Worm (Caenorhabditis elegans) whole organism, young adult: ENCODE measurements around the gene nlp-56.

Experiments
- B0261.1 ChIP-seq: sonication (generic microtip); optimal IDR thresholded peaks from 2 replicates; lab custom pipeline; 2016; ENCODE audit warnings: mild to moderate bottlenecking, missing genetic modification characterization, moderate library complexity, missing compliant biosample characterization
- C17E4.6 ChIP-seq: fragments of 200-800 bp; sonication (Bioruptor generic); IDR thresholded peaks from 2 replicates; pipeline ENCODE4 v1.3.6; 2022; ENCODE audit warnings: missing genetic modification reagents, missing genetic modification characterization, missing compliant biosample characterization
- F10E7.11 ChIP-seq: sonication (generic microtip); optimal IDR thresholded peaks from 2 replicates; lab custom pipeline; 2017; ENCODE audit warnings: mild to moderate bottlenecking, missing genetic modification characterization, moderate library complexity, missing compliant biosample characterization
- F37B4.10 ChIP-seq: fragments of 200-800 bp; sonication (Bioruptor generic); IDR thresholded peaks from 2 replicates; pipeline ENCODE4 v1.3.6; 2022; ENCODE audit warnings: missing genetic modification characterization, missing compliant biosample characterization
- F57A8.1 ChIP-seq: fragments of 200-800 bp; sonication (Bioruptor generic); optimal IDR thresholded peaks from 2 replicates; lab custom pipeline; 2018; ENCODE audit warnings: mild to moderate bottlenecking, missing genetic modification characterization, moderate library complexity, missing compliant biosample characterization
- K11D2.4 ChIP-seq: fragments of 200-800 bp; sonication (Bioruptor generic); IDR thresholded peaks from 2 replicates; pipeline ENCODE4 v1.3.6; 2022; ENCODE audit warnings: missing genetic modification reagents, missing genetic modification characterization, missing compliant biosample characterization
- T07F8.4 ChIP-seq: sonication (generic microtip); optimal IDR thresholded peaks from 2 replicates; lab custom pipeline; 2016; ENCODE audit warnings: mild to moderate bottlenecking, missing genetic modification characterization, moderate library complexity, missing compliant biosample characterization
- T26A5.8 ChIP-seq: sonication (generic microtip); optimal IDR thresholded peaks from 2 replicates; lab custom pipeline; 2016; ENCODE audit warnings: missing genetic modification characterization, missing compliant biosample characterization
- Y53G8AR.9 ChIP-seq: fragments of 200-800 bp; sonication (Bioruptor generic); conservative IDR thresholded peaks from 2 replicates; pipeline ENCODE4 v1.3.6; 2022; ENCODE audit warnings: missing genetic modification reagents, missing genetic modification characterization, missing compliant biosample characterization
- Y79H2A.3 ChIP-seq: fragments of 200-800 bp; sonication (Bioruptor generic); conservative IDR thresholded peaks from 2 replicates; pipeline ENCODE4 v1.3.6; 2022; ENCODE audit warnings: missing genetic modification reagents, missing genetic modification characterization, missing compliant biosample characterization
- aptf-3 ChIP-seq: fragments of 200-800 bp; sonication (Bioruptor generic); IDR thresholded peaks from 2 replicates; pipeline ENCODE4 v1.3.6; 2022; ENCODE audit warnings: missing genetic modification characterization, missing compliant biosample characterization
- athp-1 ChIP-seq: sonication (generic microtip); optimal IDR thresholded peaks from 2 replicates; lab custom pipeline; 2017; ENCODE audit warnings: mild to moderate bottlenecking, missing genetic modification characterization, missing compliant biosample characterization
- ccch-3 ChIP-seq: fragments of 200-800 bp; sonication (Bioruptor generic); optimal IDR thresholded peaks from 2 replicates; lab custom pipeline; 2018; ENCODE audit warnings: mild to moderate bottlenecking, missing genetic modification characterization, missing compliant biosample characterization
- cebp-1 ChIP-seq, 2 experiments: fragments of 200-800 bp in 1 of 2; sonication (Bioruptor generic) in 1 of 2; sonication (generic microtip) in 1 of 2; IDR thresholded peaks in 1 of 2; optimal IDR thresholded peaks in 1 of 2; 2 replicates each; pipeline versions ENCODE4 v1.3.6 to Lab custom; 2017 to 2022; ENCODE audit warnings: missing compliant biosample characterization in 2 of 2, missing genetic modification characterization in 2 of 2, mild to moderate bottlenecking in 1 of 2, missing genetic modification reagents in 1 of 2, moderate library complexity in 1 of 2
- ceh-79 ChIP-seq: sonication (generic microtip); optimal IDR thresholded peaks from 2 replicates; lab custom pipeline; 2017; ENCODE audit warnings: mild to moderate bottlenecking, missing genetic modification characterization, missing compliant biosample characterization
- dpff-1 ChIP-seq: sonication (generic microtip); optimal IDR thresholded peaks from 2 replicates; lab custom pipeline; 2017; ENCODE audit warnings: mild to moderate bottlenecking, missing genetic modification characterization, missing compliant biosample characterization
- efl-1 ChIP-seq: fragments of 150-350 bp; optimal IDR thresholded peaks from 2 replicates; lab custom pipeline; 2014; ENCODE audit warnings: missing biosample characterization, missing genetic modification reagents, missing genetic modification characterization
- egrh-3 ChIP-seq: fragments of 200-800 bp; sonication (Bioruptor generic); IDR thresholded peaks from 2 replicates; pipeline ENCODE4 v1.3.6; 2022; ENCODE audit warnings: missing genetic modification reagents, missing genetic modification characterization, missing compliant biosample characterization
- him-1 ChIP-seq: sonication (generic microtip); optimal IDR thresholded peaks from 2 replicates; lab custom pipeline; 2016; ENCODE audit warnings: missing genotype, missing genetic modification reagents, missing genetic modification characterization, missing compliant biosample characterization
- lag-1 ChIP-seq: fragments of 200-800 bp; sonication (Bioruptor generic); IDR thresholded peaks from 2 replicates; pipeline ENCODE4 v1.3.6; 2022; ENCODE audit warnings: missing genetic modification reagents, missing genetic modification characterization, missing compliant biosample characterization
- lin-26 ChIP-seq: fragments of 200-800 bp; sonication (Bioruptor generic); IDR thresholded peaks from 2 replicates; pipeline ENCODE4 v1.3.6; 2022; ENCODE audit warnings: missing genetic modification reagents, missing genetic modification characterization, missing compliant biosample characterization
- lin-35 ChIP-seq, 3 experiments: fragments of 150-350 bp in 2 of 3; sonication (generic microtip) in 1 of 3; optimal IDR thresholded peaks; 2 replicates each; lab custom pipeline; 2014 to 2018; ENCODE audit warnings: missing biosample characterization in 3 of 3, missing genetic modification characterization in 3 of 3, missing genetic modification reagents in 3 of 3
- lir-1 ChIP-seq: fragments of 200-800 bp; sonication (Bioruptor generic); conservative IDR thresholded peaks from 2 replicates; pipeline ENCODE4 v1.3.6; 2022; ENCODE audit warnings: missing genetic modification reagents, missing genetic modification characterization, missing compliant biosample characterization
- lsl-1 ChIP-seq: fragments of 200-800 bp; sonication (Bioruptor generic); optimal IDR thresholded peaks from 2 replicates; lab custom pipeline; 2018; ENCODE audit warnings: mild to moderate bottlenecking, missing genetic modification characterization, moderate library complexity, missing compliant biosample characterization
- nfya-1 ChIP-seq: sonication (generic microtip); optimal IDR thresholded peaks from 2 replicates; lab custom pipeline; 2017; ENCODE audit warnings: antibody characterized with exemption, missing compliant biosample characterization, missing genetic modification characterization, borderline replicate concordance; ENCODE audit not compliant: insufficient read depth
- nfya-2 ChIP-seq: fragments of 200-800 bp; sonication (Bioruptor generic); IDR thresholded peaks from 2 replicates; pipeline ENCODE4 v1.3.6; 2022; ENCODE audit warnings: missing genetic modification reagents, missing genetic modification characterization, missing compliant biosample characterization
- pbrm-1 ChIP-seq: fragments of 200-800 bp; sonication (Bioruptor generic); IDR thresholded peaks from 2 replicates; pipeline ENCODE4 v1.3.6; 2022; ENCODE audit warnings: missing genetic modification reagents, missing genetic modification characterization, missing compliant biosample characterization
- pha-4 ChIP-seq: fragments of 150-350 bp; sonication (generic microtip); optimal IDR thresholded peaks from 2 replicates; lab custom pipeline; 2014; ENCODE audit warnings: missing biosample characterization, missing genetic modification reagents, missing genetic modification characterization
- sdz-38 ChIP-seq: sonication (generic microtip); optimal IDR thresholded peaks from 2 replicates; lab custom pipeline; 2016; ENCODE audit warnings: missing genotype, missing genetic modification characterization, missing compliant biosample characterization
- sea-2 ChIP-seq: fragments of 200-800 bp; sonication (Bioruptor generic); IDR thresholded peaks from 2 replicates; pipeline ENCODE4 v1.3.6; 2022; ENCODE audit warnings: missing genetic modification characterization, missing compliant biosample characterization
- snpc-1.3 ChIP-seq: sonication (generic microtip); optimal IDR thresholded peaks from 2 replicates; lab custom pipeline; 2017; ENCODE audit warnings: missing genetic modification characterization, mild to moderate bottlenecking, missing compliant biosample characterization, antibody characterized with exemption, moderate library complexity, missing genotype, missing genetic modification reagents; ENCODE audit not compliant: insufficient read depth
- snpc-4 ChIP-seq, 5 experiments: fragments of 150-350 bp in 1 of 5; sonication (generic microtip) in 4 of 5; optimal IDR thresholded peaks; 2 replicates each; lab custom pipeline; 2014 to 2018; ENCODE audit warnings: missing genetic modification characterization in 5 of 5, missing biosample characterization in 3 of 5, antibody characterized with exemption in 2 of 5, mild to moderate bottlenecking in 2 of 5, missing compliant biosample characterization in 2 of 5, missing genotype in 2 of 5, moderate library complexity in 2 of 5, missing genetic modification reagents in 1 of 5
- tbx-9 ChIP-seq: sonication (generic microtip); optimal IDR thresholded peaks from 2 replicates; lab custom pipeline; 2016; ENCODE audit warnings: borderline replicate concordance, missing genetic modification characterization, inconsistent platforms, missing compliant biosample characterization
- unc-130 ChIP-seq: sonication (generic microtip); optimal IDR thresholded peaks from 2 replicates; lab custom pipeline; 2016; ENCODE audit warnings: missing genetic modification reagents, missing genetic modification characterization, missing compliant biosample characterization
- ztf-18 ChIP-seq: sonication (generic microtip); optimal IDR thresholded peaks from 2 replicates; lab custom pipeline; 2016; ENCODE audit warnings: missing genotype, mild to moderate bottlenecking, missing genetic modification characterization, missing compliant biosample characterization
- ztf-25 ChIP-seq: fragments of 200-800 bp; sonication (Bioruptor generic); IDR thresholded peaks from 2 replicates; pipeline ENCODE4 v1.3.6; 2022; ENCODE audit warnings: missing genetic modification reagents, missing genetic modification characterization, missing compliant biosample characterization
- ztf-6 ChIP-seq: fragments of 200-800 bp; sonication (Bioruptor generic); IDR thresholded peaks from 2 replicates; pipeline ENCODE4 v1.3.6; 2022; ENCODE audit warnings: missing genetic modification reagents, missing genetic modification characterization, missing compliant biosample characterization

nlp-56 gene

ce11 chrIV:14769218-14769835 lies 15.2 kb downstream of the nlp-56 start, which contains the start of gene Y57G11C.43 (continued):
- TF ChIP-seq aptf-3 (GFP tag; lab: Robert Waterston, UW) (no peak), lsl-1 (peak; percentile 2), C17E4.6 (GFP tag; lab: Robert Waterston, UW) (no peak), lin-35 (GFP tag; optimal IDR thresholded peaks at IDR 0.05; lab: Kevin White, UChicago) (no peak), efl-1 (no peak), dpff-1 (tag; lab: Kevin White, UChicago) (no peak), pha-4 (tag; lab: Kevin White, UChicago) (no peak), nfya-2 (GFP tag; lab: Robert Waterston, UW) (no peak), tbx-9 (tag; lab: Kevin White, UChicago) (no peak), F37B4.10 (GFP tag; lab: Robert Waterston, UW) (no peak), ccch-3 (GFP tag; lab: Kevin White, UChicago) (no peak), snpc-1.3 (peak; percentile 51), Y79H2A.3 (GFP tag; lab: Robert Waterston, UW) (no peak), K11D2.4 (no peak), T07F8.4 (tag; lab: Kevin White, UChicago) (no peak), lir-1 (GFP tag; lab: Robert Waterston, UW) (no peak), snpc-4 (GFP tag; optimal IDR thresholded peaks at IDR 0.05; lab: Kevin White, UChicago) (no peak), snpc-4 (tag; optimal IDR thresholded peaks at IDR 0.05; lab: Kevin White, UChicago) (peak in 3 of 4 experiments; percentile 25 to 92 (median 76)), sea-2 (no peak), pbrm-1 (0 out of 2 replicates have a peak, but pooled peaks have one; percentile 16), ceh-79 (tag; lab: Kevin White, UChicago) (no peak), ztf-25 (GFP tag; lab: Robert Waterston, UW) (no peak), Y53G8AR.9 (GFP tag; lab: Robert Waterston, UW) (peak; percentile 59; the same call in 1 of the 2 replicates), ztf-18 (tag; lab: Kevin White, UChicago) (no peak), cebp-1 (GFP tag; IDR thresholded peaks at IDR 0.05; lab: Robert Waterston, UW) (no peak), cebp-1 (tag; optimal IDR thresholded peaks at IDR 0.05; lab: Kevin White, UChicago) (peak; percentile 21), athp-1 (peak; percentile 34), egrh-3 (GFP tag; lab: Robert Waterston, UW) (no peak), sdz-38 (tag; lab: Kevin White, UChicago) (no peak), F57A8.1 (no peak), F10E7.11 (tag; lab: Kevin White, UChicago) (no peak), nfya-1 (tag; lab: Kevin White, UChicago) (no peak), unc-130 (GFP tag; lab: Kevin White, UChicago) (peak; percentile 28), B0261.1 (tag; lab: Kevin White, UChicago) (no peak), ztf-6 (GFP tag; lab: Robert Waterston, UW) (no peak), T26A5.8 (tag; lab: Kevin White, UChicago) (no peak), him-1 (tag; lab: Kevin White, UChicago) (no peak), lin-26 (no peak), lag-1 (GFP tag; lab: Robert Waterston, UW) (no peak)
- TF ChIP-seq, all 124 proteins: peak for 22
